Worm (Caenorhabditis elegans) whole organism, late embryonic: ENCODE data around the gene chd-3.

ENCODE experiments used
- C38D4.7 ChIP-seq: fragments of 200-800 bp; sonication (Bioruptor generic); optimal IDR thresholded peaks from 2 replicates; lab custom pipeline; 2018; ENCODE audit warnings: mild to moderate bottlenecking, missing genetic modification characterization, moderate library complexity, missing compliant biosample characterization
- F13H6.1 ChIP-seq: sonication (generic microtip); optimal IDR thresholded peaks from 2 replicates; lab custom pipeline; 2016; ENCODE audit warnings: missing genetic modification characterization, missing compliant biosample characterization
- T23F11.4 ChIP-seq: fragments of 200-800 bp; sonication (Bioruptor generic); optimal IDR thresholded peaks from 2 replicates; lab custom pipeline; 2018; ENCODE audit warnings: mild to moderate bottlenecking, missing genetic modification characterization, missing compliant biosample characterization
- dmd-4 ChIP-seq: sonication (generic microtip); optimal IDR thresholded peaks from 2 replicates; lab custom pipeline; 2016; ENCODE audit warnings: borderline replicate concordance, missing genetic modification characterization, missing compliant biosample characterization
- lim-6 ChIP-seq: sonication (generic microtip); optimal IDR thresholded peaks from 2 replicates; lab custom pipeline; 2016; ENCODE audit warnings: missing genetic modification characterization, missing compliant biosample characterization
- nhr-11 ChIP-seq: fragments of 150-350 bp; optimal IDR thresholded peaks from 2 replicates; lab custom pipeline; 2014; ENCODE audit warnings: missing biosample characterization, missing genetic modification characterization
- pag-3 ChIP-seq: sonication (generic microtip); optimal IDR thresholded peaks from 2 replicates; lab custom pipeline; 2016; ENCODE audit warnings: missing compliant biosample characterization, missing genetic modification characterization, borderline replicate concordance
- pha-4 ChIP-seq: fragments of 150-350 bp; optimal IDR thresholded peaks from 2 replicates; lab custom pipeline; 2018; ENCODE audit warnings: missing biosample characterization, missing genetic modification reagents, missing genetic modification characterization
- pqm-1 ChIP-seq: sonication (generic microtip); optimal IDR thresholded peaks from 2 replicates; lab custom pipeline; 2016; ENCODE audit warnings: missing genetic modification characterization, missing compliant biosample characterization
- sox-4 ChIP-seq: sonication (generic microtip); optimal IDR thresholded peaks from 2 replicates; lab custom pipeline; 2017; ENCODE audit warnings: mild to moderate bottlenecking, missing genetic modification characterization, inconsistent platforms, missing compliant biosample characterization
- syd-9 ChIP-seq: sonication (generic microtip); optimal IDR thresholded peaks from 2 replicates; lab custom pipeline; 2016; ENCODE audit warnings: mild to moderate bottlenecking, missing genetic modification characterization, moderate library complexity, missing compliant biosample characterization

- TF ChIP-seq dmd-4 (tag; lab: Kevin White, UChicago) (no peak), C38D4.7 (GFP tag; lab: Kevin White, UChicago) (no peak), pqm-1 (tag; lab: Kevin White, UChicago) (no peak), pag-3 (tag; lab: Kevin White, UChicago) (no peak), pha-4 (tag; lab: Kevin White, UChicago) (no peak), nhr-11 (no peak), sox-4 (tag; lab: Kevin White, UChicago) (no peak), syd-9 (tag; lab: Kevin White, UChicago) (no peak), F13H6.1 (tag; lab: Kevin White, UChicago) (no peak), lim-6 (no peak), T23F11.4 (GFP tag; lab: Kevin White, UChicago) (no peak)
Observed at ce11 chrX:12799831-12800230, 52.6 kb downstream of the chd-3 start.
